Worm (Caenorhabditis elegans): Measurements from ENCODE around the gene srw-95.

The srw-95 gene

DNA sequence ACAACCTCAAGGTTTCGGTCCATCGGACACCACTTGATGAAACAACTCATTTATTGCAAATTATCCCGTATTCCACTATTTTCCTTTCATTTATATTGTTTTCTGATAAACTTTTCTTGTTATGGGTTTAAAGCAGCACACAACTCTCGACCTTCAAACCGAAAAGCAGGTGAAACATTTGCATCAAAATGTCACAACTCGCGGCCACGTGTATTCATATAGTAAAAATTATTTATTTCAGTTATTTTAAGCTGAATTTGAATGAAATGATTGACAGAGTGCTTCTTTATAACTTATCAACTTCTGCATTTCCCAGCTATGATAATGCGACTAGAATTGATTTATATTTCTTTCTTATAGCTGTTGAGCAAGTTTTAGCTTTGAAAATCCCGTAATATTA, at the start of gene srw-95:
srw-95 (plus strand) TSS at position 213 of the 400 bp plus-strand sequence.
- TF ChIP-seq ttx-3 (tag; optimal IDR thresholded peaks at IDR 0.05): no peak
- no peak for TF ChIP-seq ceh-48 (tag; optimal IDR thresholded peaks at IDR 0.05)

DNA sequence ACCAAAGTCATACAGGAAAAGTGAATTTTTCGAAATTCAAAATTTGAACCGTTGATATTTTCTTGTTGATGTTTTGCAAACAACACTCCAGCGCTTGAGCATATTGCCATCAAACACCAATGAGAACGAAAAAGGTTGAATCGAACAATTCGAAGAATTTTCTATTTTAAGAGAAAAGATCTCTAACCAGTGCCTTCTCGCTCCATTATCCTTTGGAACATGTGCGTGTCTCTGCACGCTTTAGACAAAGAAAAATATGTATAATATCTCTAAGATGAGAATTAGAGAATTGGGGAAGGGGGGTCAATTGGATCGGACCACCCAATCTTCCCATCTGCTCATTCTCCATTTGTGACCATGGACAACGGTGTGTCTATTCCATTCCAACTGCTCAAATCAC, 48.0 kb upstream of the srw-95 start, which contains the start of gene Y17G9B.2:
Y17G9B.2 (plus strand) TSS at position 301 of the 400 bp plus-strand sequence.
- TF ChIP-seq elt-2 (tag; optimal IDR thresholded peaks at IDR 0.05): no peak
- no peak for TF ChIP-seq unc-42 (tag; optimal IDR thresholded peaks at IDR 0.05)
- TF ChIP-seq sox-4 (tag; optimal IDR thresholded peaks at IDR 0.05): no peak
- no peak for TF ChIP-seq ceh-30 (tag; optimal IDR thresholded peaks at IDR 0.05)
- no peak for TF ChIP-seq ets-4 (tag; optimal IDR thresholded peaks at IDR 0.05)
- no peak for TF ChIP-seq hlh-30 (tag; optimal IDR thresholded peaks at IDR 0.05; ENCODE audit: insufficient read depth)
- TF ChIP-seq zip-5 (tag; optimal IDR thresholded peaks at IDR 0.05): no peak
- TF ChIP-seq nhr-11 (tag; optimal IDR thresholded peaks at IDR 0.05): no peak
- no peak for TF ChIP-seq ttx-3 (tag; optimal IDR thresholded peaks at IDR 0.05)
- TF ChIP-seq npax-4 (tag; optimal IDR thresholded peaks at IDR 0.05): no peak
- no peak for TF ChIP-seq ceh-34 (tag; optimal IDR thresholded peaks at IDR 0.05)
- TF ChIP-seq pha-4 (tag; optimal IDR thresholded peaks at IDR 0.05): no peak
- no peak for TF ChIP-seq fkh-6 (tag; optimal IDR thresholded peaks at IDR 0.05)

DNA sequence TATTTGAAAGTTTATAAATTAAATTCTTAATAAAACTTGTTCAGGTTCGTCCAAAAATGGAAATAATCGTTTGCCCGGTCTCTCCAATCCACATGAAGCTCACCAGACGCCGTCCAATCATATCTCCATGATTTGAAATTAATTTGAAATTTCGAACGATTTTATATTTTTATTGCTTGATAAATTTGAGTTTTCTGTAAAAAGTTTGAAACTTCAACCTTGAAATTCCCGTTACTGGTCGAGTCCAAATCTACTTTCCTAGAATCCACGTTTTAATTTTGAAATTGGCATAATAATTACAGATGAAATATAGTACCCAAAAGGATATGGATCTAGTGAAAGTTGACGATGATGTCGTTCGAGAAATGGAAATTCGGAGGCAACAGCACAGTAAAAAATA, 47.5 kb upstream of the srw-95 start, which contains the start of gene npp-26:
npp-26 (plus strand) TSS at position 301 of the 400 bp plus-strand sequence.
- TF ChIP-seq ceh-18 (tag; optimal IDR thresholded peaks at IDR 0.05) (no peak), pat-9 (tag; optimal IDR thresholded peaks at IDR 0.05) (no peak), ceh-6 (GFP tag; optimal IDR thresholded peaks at IDR 0.05) (no peak), npax-4 (tag; optimal IDR thresholded peaks at IDR 0.05) (no peak), sdc-2 (tag; optimal IDR thresholded peaks at IDR 0.05) (no peak), unc-3 (GFP tag; conservative IDR thresholded peaks at IDR 0.05) (no peak), unc-3 (tag; optimal IDR thresholded peaks at IDR 0.05) (no peak), ceh-2 (tag; optimal IDR thresholded peaks at IDR 0.05) (no peak), rnt-1 (tag; optimal IDR thresholded peaks at IDR 0.05) (no peak), ceh-14 (tag; optimal IDR thresholded peaks at IDR 0.05) (no peak), zip-5 (tag; optimal IDR thresholded peaks at IDR 0.05) (no peak), ttx-3 (tag; optimal IDR thresholded peaks at IDR 0.05) (no peak), gmeb-2 (tag; optimal IDR thresholded peaks at IDR 0.05) (no peak)

- TF ChIP-seq sox-4 (tag; optimal IDR thresholded peaks at IDR 0.05): no peak
- TF ChIP-seq ama-1 (optimal IDR thresholded peaks at IDR 0.05): no peak
- TF ChIP-seq ahr-1 (tag; optimal IDR thresholded peaks at IDR 0.05): no peak
- no peak for TF ChIP-seq K02D7.2 (tag; optimal IDR thresholded peaks at IDR 0.05)
- no peak for TF ChIP-seq eyg-1 (tag; optimal IDR thresholded peaks at IDR 0.05)
- no peak for TF ChIP-seq dmd-4 (tag; optimal IDR thresholded peaks at IDR 0.05; ENCODE audit: borderline replicate concordance)
Measured at ce11 chrIV:4771792-4772191, 40.1 kb upstream of the srw-95 start, which contains the start of gene R11E3.2. TSS of gene R11E3.2 (plus strand) at chrIV:4772092.

- no peak for TF ChIP-seq ceh-30 (tag; optimal IDR thresholded peaks at IDR 0.05)
- TF ChIP-seq ceh-19 (GFP tag; optimal IDR thresholded peaks at IDR 0.05): no peak
- TF ChIP-seq madf-2 (tag; optimal IDR thresholded peaks at IDR 0.05): no peak
- no peak for TF ChIP-seq ceh-14 (tag; optimal IDR thresholded peaks at IDR 0.05)
- TF ChIP-seq unc-3 (GFP tag; conservative IDR thresholded peaks at IDR 0.05): no peak
- TF ChIP-seq unc-3 (tag; optimal IDR thresholded peaks at IDR 0.05): no peak
- no peak for TF ChIP-seq ceh-31 (tag; optimal IDR thresholded peaks at IDR 0.05)
- no peak for TF ChIP-seq lim-6 (tag; optimal IDR thresholded peaks at IDR 0.05)
- no peak for TF ChIP-seq ceh-9 (tag; optimal IDR thresholded peaks at IDR 0.05)
- no peak for TF ChIP-seq mec-3 (tag; optimal IDR thresholded peaks at IDR 0.05; ENCODE audit: borderline replicate concordance)
- TF ChIP-seq C08G9.2 (tag; optimal IDR thresholded peaks at IDR 0.05): no peak
- no peak for TF ChIP-seq fkh-6 (tag; optimal IDR thresholded peaks at IDR 0.05)
- no peak for TF ChIP-seq fkh-10 (GFP tag; optimal IDR thresholded peaks at IDR 0.05)
- no peak for TF ChIP-seq nfya-1 (tag; optimal IDR thresholded peaks at IDR 0.05)
- no peak for TF ChIP-seq npax-4 (tag; optimal IDR thresholded peaks at IDR 0.05)
- no peak for TF ChIP-seq ceh-24 (tag; optimal IDR thresholded peaks at IDR 0.05)
- no peak for TF ChIP-seq pat-9 (tag; optimal IDR thresholded peaks at IDR 0.05)
- TF ChIP-seq sox-2 (GFP tag; IDR thresholded peaks at IDR 0.05): no peak
- no peak for TF ChIP-seq ztf-16 (tag; optimal IDR thresholded peaks at IDR 0.05)
Measured at ce11 chrIV:4776001-4776400, 35.9 kb upstream of the srw-95 start, which contains the start of gene R11E3.19. TSS of gene R11E3.19 (minus strand) at chrIV:4776101.
